Fruit fly (Drosophila melanogaster) Kc167 (cell line): Measurements from ENCODE around the gene Tsp39D.

Source experiments
- h ChIP-seq: fragments of >200 bp; optimal IDR thresholded peaks from 3 replicates; lab custom pipeline; 2018; ENCODE audit warnings: missing external identifiers
- psq ChIP-seq: fragments of >200 bp; optimal IDR thresholded peaks from 2 replicates; lab custom pipeline; 2017; ENCODE audit warnings: missing external identifiers

DNA sequence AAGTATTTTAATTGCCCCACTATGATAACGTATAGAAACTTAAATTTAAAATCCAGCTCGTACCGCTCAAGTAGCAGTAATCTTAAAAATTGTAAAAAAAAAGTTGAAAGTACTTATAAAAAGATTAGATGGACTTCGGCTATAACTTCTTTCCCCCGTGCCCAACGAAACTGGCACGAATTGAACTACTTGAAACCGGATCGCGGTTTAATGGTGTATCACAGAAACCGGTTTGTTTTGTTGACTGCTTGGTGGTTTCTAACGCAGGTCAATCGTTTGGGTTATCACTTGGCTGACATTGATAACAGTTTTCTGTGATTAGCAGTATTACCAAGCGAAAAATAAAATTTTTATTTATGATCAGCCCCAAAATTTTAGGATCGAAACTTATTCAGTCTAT, 22.9 kb downstream of the Tsp39D start:
- no peak for TF ChIP-seq h (lab: Kevin White, UChicago)
- TF ChIP-seq psq (lab: Kevin White, UChicago): no peak
